Fruit fly (Drosophila melanogaster): Measurements from ENCODE around the gene squ.
A peak's percentile ranks its signal among the peaks of the same experiment; 100 is the strongest.

Gene squ

DNA sequence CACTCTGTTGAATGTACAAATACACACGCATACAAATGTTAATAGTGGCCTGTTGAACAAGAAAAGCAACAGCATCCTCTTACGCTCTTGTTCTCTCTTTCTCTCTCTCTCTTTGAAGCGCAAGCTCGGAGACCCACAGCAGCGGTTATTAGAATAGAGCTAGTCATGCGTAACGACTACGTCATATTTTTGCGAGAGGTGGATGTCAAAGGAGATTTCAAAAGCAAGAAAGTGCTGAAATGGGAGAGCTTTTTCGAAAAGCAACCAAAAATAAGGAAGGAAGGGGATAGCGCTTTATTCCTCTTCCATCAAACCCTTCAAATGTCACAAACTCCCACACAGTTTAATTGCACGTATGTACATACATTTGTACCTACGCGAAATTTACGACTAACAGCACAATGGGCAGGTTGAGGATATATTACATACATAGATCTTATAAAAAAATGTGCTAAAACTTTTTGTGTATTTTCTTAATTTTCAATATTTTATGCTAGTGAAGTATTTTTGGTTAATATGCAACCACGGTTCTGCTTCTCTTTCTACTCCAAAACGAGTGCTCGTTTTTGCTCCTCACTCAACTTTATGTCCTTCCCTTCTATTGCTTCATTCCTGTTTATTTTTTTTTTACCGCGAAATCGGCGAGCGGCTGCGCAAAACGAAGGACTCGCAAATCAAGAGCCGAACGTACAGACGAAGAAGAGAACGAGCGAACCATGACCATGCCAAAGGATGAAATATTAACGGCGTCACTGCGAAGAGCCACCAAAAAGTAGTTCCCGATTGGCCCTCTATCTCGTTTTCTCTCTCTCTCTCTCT is 10.2 kb downstream of the squ start (continued):
- TF ChIP-seq Hr78 (GFP tag; optimal IDR thresholded peaks at IDR 0.05) = no peak
- no peak for TF ChIP-seq Ets97D (GFP tag; optimal IDR thresholded peaks at IDR 0.05)
- no peak for TF ChIP-seq ems (GFP tag; optimal IDR thresholded peaks at IDR 0.05)
- TF ChIP-seq MTF-1 (GFP tag; optimal IDR thresholded peaks at IDR 0.05; ENCODE audit: borderline replicate concordance) = no peak
- TF ChIP-seq CG14050 (GFP tag; IDR thresholded peaks at IDR 0.05) = no peak
- peak; percentile 5 for TF ChIP-seq disco-r (GFP tag; optimal IDR thresholded peaks at IDR 0.05)
- TF ChIP-seq pb (GFP tag; optimal IDR thresholded peaks at IDR 0.05) = no peak
- no peak for TF ChIP-seq bcd (GFP tag; optimal IDR thresholded peaks at IDR 0.05)
- no peak for TF ChIP-seq oc (tag; optimal IDR thresholded peaks at IDR 0.05)
- no peak; the same call in 1 of the 2 replicates for TF ChIP-seq vvl (GFP tag; IDR thresholded peaks at IDR 0.05)
- no peak for TF ChIP-seq Atf6 (GFP tag; IDR thresholded peaks at IDR 0.05)
- peak in 1 of 2 experiments; percentile 41 for TF ChIP-seq chif (GFP tag; optimal IDR thresholded peaks at IDR 0.05)
- no peak for TF ChIP-seq h (optimal IDR thresholded peaks at IDR 0.05)
- no peak for TF ChIP-seq CG33213 (GFP tag; optimal IDR thresholded peaks at IDR 0.05)
- TF ChIP-seq CG4282 (GFP tag; optimal IDR thresholded peaks at IDR 0.05) = no peak
- no peak for TF ChIP-seq CG1024 (GFP tag; IDR thresholded peaks at IDR 0.05)
- no peak for TF ChIP-seq Elba2 (GFP tag; optimal IDR thresholded peaks at IDR 0.05)
- no peak for TF ChIP-seq CG5953 (GFP tag; IDR thresholded peaks at IDR 0.05)
- TF ChIP-seq CG6765 (GFP tag; optimal IDR thresholded peaks at IDR 0.05) = no peak
- no peak for TF ChIP-seq fd96Cb (tag; optimal IDR thresholded peaks at IDR 0.05)
- no peak for TF ChIP-seq ci (GFP tag; IDR thresholded peaks at IDR 0.05)
- TF ChIP-seq CG12942 (GFP tag; optimal IDR thresholded peaks at IDR 0.05) = no peak
- TF ChIP-seq Abd-B (GFP tag; optimal IDR thresholded peaks at IDR 0.05) = no peak
- no peak for TF ChIP-seq Dfd (GFP tag; optimal IDR thresholded peaks at IDR 0.05)
- TF ChIP-seq Six4 (GFP tag; optimal IDR thresholded peaks at IDR 0.05) = no peak
- no peak for TF ChIP-seq CG6683 (GFP tag; optimal IDR thresholded peaks at IDR 0.05)
- no peak for TF ChIP-seq al (GFP tag; IDR thresholded peaks at IDR 0.05)
- TF ChIP-seq usp (GFP tag; optimal IDR thresholded peaks at IDR 0.05) = no peak
- no peak for TF ChIP-seq dati (GFP tag; IDR thresholded peaks at IDR 0.05)
- 0 out of 2 replicates have a peak, but pooled peaks have one; percentile 18 for TF ChIP-seq onecut (GFP tag; IDR thresholded peaks at IDR 0.05)
- no peak for TF ChIP-seq Ravus (GFP tag; IDR thresholded peaks at IDR 0.05)
- TF ChIP-seq Eip74EF (GFP tag; optimal IDR thresholded peaks at IDR 0.05) = no peak
- TF ChIP-seq CG11085 (GFP tag; IDR thresholded peaks at IDR 0.05) = no peak
- peak in 1 of 2 experiments; percentile 62 for TF ChIP-seq eve (GFP tag; optimal IDR thresholded peaks at IDR 0.05)
- TF ChIP-seq slbo (GFP tag; IDR thresholded peaks at IDR 0.05) = peak; percentile 57
- no peak for TF ChIP-seq CG10959 (GFP tag; IDR thresholded peaks at IDR 0.05)
- no peak for TF ChIP-seq tap (tag; optimal IDR thresholded peaks at IDR 0.05)
- peak; percentile 28 for TF ChIP-seq Hsf (GFP tag; optimal IDR thresholded peaks at IDR 0.05)
- no peak for TF ChIP-seq CG6654 (GFP tag; optimal IDR thresholded peaks at IDR 0.05)
- no peak for TF ChIP-seq cwo (GFP tag; optimal IDR thresholded peaks at IDR 0.05)
- no peak for TF ChIP-seq CG31441 (GFP tag; IDR thresholded peaks at IDR 0.05)
- TF ChIP-seq chinmo (GFP tag; IDR thresholded peaks at IDR 0.05; ENCODE audit: partially characterized antibody) = no peak
- TF ChIP-seq CG31388 (GFP tag; optimal IDR thresholded peaks at IDR 0.05) = no peak
- TF ChIP-seq pzg (GFP tag; optimal IDR thresholded peaks at IDR 0.05) = no peak
- no peak for TF ChIP-seq Xrp1 (GFP tag; IDR thresholded peaks at IDR 0.05)
- no peak for TF ChIP-seq CG12071 (GFP tag; optimal IDR thresholded peaks at IDR 0.05)
- no peak for TF ChIP-seq odd (GFP tag; optimal IDR thresholded peaks at IDR 0.05)
- no peak for TF ChIP-seq Lpt (GFP tag; optimal IDR thresholded peaks at IDR 0.05)
- peak in 1 of 3 experiments; percentile 8 for TF ChIP-seq lola (GFP tag; optimal IDR thresholded peaks at IDR 0.05)
- no peak for TF ChIP-seq CG9797 (GFP tag; optimal IDR thresholded peaks at IDR 0.05)

Data from whole organism, embryonic.